Worm (Caenorhabditis elegans) whole organism, late embryonic: ENCODE results near the gene cpsf-2.

ENCODE experiments used
- ama-1 ChIP-seq: fragments of 150-350 bp; optimal IDR thresholded peaks from 2 replicates; lab custom pipeline; 2014
- ceh-9 ChIP-seq: sonication (generic microtip); optimal IDR thresholded peaks from 2 replicates; lab custom pipeline; 2016; ENCODE audit warnings: mild to moderate bottlenecking, missing genetic modification characterization, inconsistent platforms, missing compliant biosample characterization
- che-1 ChIP-seq: sonication (generic microtip); optimal IDR thresholded peaks from 2 replicates; lab custom pipeline; 2016; ENCODE audit warnings: mild to moderate bottlenecking, missing genetic modification characterization, missing compliant biosample characterization
- eyg-1 ChIP-seq: sonication (generic microtip); optimal IDR thresholded peaks from 2 replicates; lab custom pipeline; 2016; ENCODE audit warnings: missing genotype, missing genetic modification characterization, missing compliant biosample characterization
- pha-4 ChIP-seq: fragments of 150-350 bp; optimal IDR thresholded peaks from 2 replicates; lab custom pipeline; 2018; ENCODE audit warnings: missing biosample characterization, missing genetic modification reagents, missing genetic modification characterization
- tbx-2 ChIP-seq: sonication (generic microtip); optimal IDR thresholded peaks from 2 replicates; lab custom pipeline; 2016; ENCODE audit warnings: missing genetic modification characterization, missing compliant biosample characterization

- no peak for TF ChIP-seq ama-1 (lab: Kevin White, UChicago)
- TF ChIP-seq eyg-1 (tag; lab: Kevin White, UChicago), result no peak
- no peak for TF ChIP-seq che-1
- TF ChIP-seq pha-4, result no peak
- TF ChIP-seq tbx-2 (tag; lab: Kevin White, UChicago), result no peak
- no peak for TF ChIP-seq ceh-9 (tag; lab: Kevin White, UChicago)
These were observed 14.6 kb downstream of the cpsf-2 start, which contains the start of gene F09G2.8 for ce11 chrV:7193562-7193961.
